Worm (Caenorhabditis elegans) whole organism, young adult: ENCODE results near the gene henn-1.
A peak's percentile ranks its signal among the peaks of the same experiment; 100 is the strongest.

ENCODE experiments used
- B0019.2 ChIP-seq: fragments of 200-800 bp; sonication (Bioruptor generic); conservative IDR thresholded peaks from 2 replicates; pipeline ENCODE4 v1.3.6; 2022; ENCODE audit warnings: missing genetic modification reagents, missing genetic modification characterization, missing compliant biosample characterization
- B0261.1 ChIP-seq: sonication (generic microtip); optimal IDR thresholded peaks from 2 replicates; lab custom pipeline; 2016; ENCODE audit warnings: mild to moderate bottlenecking, missing genetic modification characterization, moderate library complexity, missing compliant biosample characterization
- C06A6.2 ChIP-seq: fragments of 200-800 bp; sonication (Bioruptor generic); conservative IDR thresholded peaks from 2 replicates; pipeline ENCODE4 v1.3.6; 2022; ENCODE audit warnings: missing genetic modification characterization, missing compliant biosample characterization
- D2030.7 ChIP-seq: fragments of 200-800 bp; sonication (Bioruptor generic); IDR thresholded peaks from 2 replicates; pipeline ENCODE4 v1.3.6; 2022; ENCODE audit warnings: missing genetic modification reagents, missing genetic modification characterization, missing compliant biosample characterization
- F10E7.11 ChIP-seq: sonication (generic microtip); optimal IDR thresholded peaks from 2 replicates; lab custom pipeline; 2017; ENCODE audit warnings: mild to moderate bottlenecking, missing genetic modification characterization, moderate library complexity, missing compliant biosample characterization
- F33H1.4 ChIP-seq: fragments of 200-800 bp; sonication (Bioruptor generic); IDR thresholded peaks from 2 replicates; pipeline ENCODE4 v1.3.6; 2022; ENCODE audit warnings: missing genetic modification reagents, missing genetic modification characterization, missing compliant biosample characterization
- F39B2.1 ChIP-seq: fragments of 200-800 bp; sonication (Bioruptor generic); IDR thresholded peaks from 2 replicates; pipeline ENCODE4 v1.3.6; 2022; ENCODE audit warnings: missing genetic modification reagents, missing genetic modification characterization, missing compliant biosample characterization
- F55B11.4 ChIP-seq: sonication (generic microtip); optimal IDR thresholded peaks from 2 replicates; lab custom pipeline; 2016; ENCODE audit warnings: missing compliant biosample characterization, missing genetic modification characterization, borderline replicate concordance; ENCODE audit not compliant: insufficient read depth
- F57A8.1 ChIP-seq: fragments of 200-800 bp; sonication (Bioruptor generic); optimal IDR thresholded peaks from 2 replicates; lab custom pipeline; 2018; ENCODE audit warnings: mild to moderate bottlenecking, missing genetic modification characterization, moderate library complexity, missing compliant biosample characterization
- F57C9.4 ChIP-seq: sonication (generic microtip); optimal IDR thresholded peaks from 2 replicates; lab custom pipeline; 2017; ENCODE audit warnings: mild to moderate bottlenecking, missing genetic modification characterization, missing compliant biosample characterization
- K11D2.4 ChIP-seq: fragments of 200-800 bp; sonication (Bioruptor generic); IDR thresholded peaks from 2 replicates; pipeline ENCODE4 v1.3.6; 2022; ENCODE audit warnings: missing genetic modification reagents, missing genetic modification characterization, missing compliant biosample characterization
- K12H6.12 ChIP-seq: fragments of 200-800 bp; sonication (Bioruptor generic); optimal IDR thresholded peaks from 2 replicates; lab custom pipeline; 2018; ENCODE audit warnings: mild to moderate bottlenecking, missing genetic modification characterization, missing compliant biosample characterization
- Y95B8A.8 ChIP-seq: fragments of 200-800 bp; sonication (Bioruptor generic); IDR thresholded peaks from 2 replicates; pipeline ENCODE4 v1.3.6; 2022; ENCODE audit warnings: missing genetic modification reagents, missing genetic modification characterization, missing compliant biosample characterization
- ama-1 ChIP-seq, 3 experiments: fragments of 150-350 bp in 1 of 3; sonication (generic microtip) in 2 of 3; optimal IDR thresholded peaks; 2 replicates each; lab custom pipeline; 2014 to 2018; ENCODE audit warnings: missing biosample characterization in 2 of 3, missing genetic modification characterization in 2 of 3, missing genetic modification reagents in 2 of 3
- athp-1 ChIP-seq: sonication (generic microtip); optimal IDR thresholded peaks from 2 replicates; lab custom pipeline; 2017; ENCODE audit warnings: mild to moderate bottlenecking, missing genetic modification characterization, missing compliant biosample characterization
- attf-6 ChIP-seq: fragments of 200-800 bp; sonication (Bioruptor generic); IDR thresholded peaks from 2 replicates; pipeline ENCODE4 v1.3.6; 2022; ENCODE audit warnings: missing genetic modification reagents, missing genetic modification characterization, missing compliant biosample characterization
- ceh-58 ChIP-seq: fragments of 200-800 bp; sonication (Bioruptor generic); IDR thresholded peaks from 2 replicates; pipeline ENCODE4 v1.3.6; 2022; ENCODE audit warnings: missing genetic modification characterization, missing compliant biosample characterization
- ceh-79 ChIP-seq: sonication (generic microtip); optimal IDR thresholded peaks from 2 replicates; lab custom pipeline; 2017; ENCODE audit warnings: mild to moderate bottlenecking, missing genetic modification characterization, missing compliant biosample characterization
- die-1 ChIP-seq: sonication (generic microtip); optimal IDR thresholded peaks from 2 replicates; lab custom pipeline; 2016; ENCODE audit warnings: missing genotype, mild to moderate bottlenecking, missing genetic modification characterization, missing compliant biosample characterization
- dpff-1 ChIP-seq: sonication (generic microtip); optimal IDR thresholded peaks from 2 replicates; lab custom pipeline; 2017; ENCODE audit warnings: mild to moderate bottlenecking, missing genetic modification characterization, missing compliant biosample characterization
- dpl-1 ChIP-seq: fragments of 150-350 bp; optimal IDR thresholded peaks from 2 replicates; lab custom pipeline; 2014; ENCODE audit warnings: missing biosample characterization, missing genetic modification reagents, missing genetic modification characterization
- ekl-4 ChIP-seq: fragments of 200-800 bp; sonication (Bioruptor generic); IDR thresholded peaks from 2 replicates; pipeline ENCODE4 v1.3.6; 2022; ENCODE audit warnings: missing genetic modification reagents, missing genetic modification characterization, missing compliant biosample characterization
- hlh-12 ChIP-seq: sonication (generic microtip); optimal IDR thresholded peaks from 2 replicates; lab custom pipeline; 2016; ENCODE audit warnings: missing genetic modification characterization, missing compliant biosample characterization
- hmg-1.2 ChIP-seq: fragments of 200-800 bp; sonication (Bioruptor generic); IDR thresholded peaks from 2 replicates; pipeline ENCODE4 v1.3.6; 2022; ENCODE audit warnings: missing genetic modification reagents, missing genetic modification characterization, missing compliant biosample characterization
- let-526 ChIP-seq: fragments of 200-800 bp; sonication (Bioruptor generic); IDR thresholded peaks from 2 replicates; pipeline ENCODE4 v1.3.6; 2022; ENCODE audit warnings: missing genetic modification reagents, missing genetic modification characterization, missing compliant biosample characterization
- lin-35 ChIP-seq, 3 experiments: fragments of 150-350 bp in 2 of 3; sonication (generic microtip) in 1 of 3; optimal IDR thresholded peaks; 2 replicates each; lab custom pipeline; 2014 to 2018; ENCODE audit warnings: missing biosample characterization in 3 of 3, missing genetic modification characterization in 3 of 3, missing genetic modification reagents in 3 of 3
- lin-40 ChIP-seq: sonication (generic microtip); optimal IDR thresholded peaks from 2 replicates; lab custom pipeline; 2016; ENCODE audit warnings: missing genetic modification characterization, mild to moderate bottlenecking, missing compliant biosample characterization, missing genotype, missing genetic modification reagents
- lin-54 ChIP-seq: fragments of 200-800 bp; sonication (Bioruptor generic); optimal IDR thresholded peaks from 2 replicates; lab custom pipeline; 2018; ENCODE audit warnings: mild to moderate bottlenecking, missing genetic modification characterization, missing compliant biosample characterization
- lsl-1 ChIP-seq: fragments of 200-800 bp; sonication (Bioruptor generic); optimal IDR thresholded peaks from 2 replicates; lab custom pipeline; 2018; ENCODE audit warnings: mild to moderate bottlenecking, missing genetic modification characterization, moderate library complexity, missing compliant biosample characterization
- lsy-27 ChIP-seq: sonication (generic microtip); optimal IDR thresholded peaks from 2 replicates; lab custom pipeline; 2017; ENCODE audit warnings: missing genetic modification characterization, mild to moderate bottlenecking, missing compliant biosample characterization, antibody characterized with exemption, missing genotype, borderline replicate concordance; ENCODE audit not compliant: insufficient read depth
- nfya-1 ChIP-seq: sonication (generic microtip); optimal IDR thresholded peaks from 2 replicates; lab custom pipeline; 2017; ENCODE audit warnings: antibody characterized with exemption, missing compliant biosample characterization, missing genetic modification characterization, borderline replicate concordance; ENCODE audit not compliant: insufficient read depth
- nhr-27 ChIP-seq: fragments of 200-800 bp; sonication (Bioruptor generic); optimal IDR thresholded peaks from 2 replicates; lab custom pipeline; 2018; ENCODE audit warnings: mild to moderate bottlenecking, missing genetic modification characterization, moderate library complexity, missing compliant biosample characterization
- nhr-80 ChIP-seq: sonication (generic microtip); optimal IDR thresholded peaks from 2 replicates; lab custom pipeline; 2016; ENCODE audit warnings: missing genetic modification characterization, missing compliant biosample characterization
- pha-4 ChIP-seq: fragments of 150-350 bp; sonication (generic microtip); optimal IDR thresholded peaks from 2 replicates; lab custom pipeline; 2014; ENCODE audit warnings: missing biosample characterization, missing genetic modification reagents, missing genetic modification characterization
- rcor-1 ChIP-seq: fragments of 200-800 bp; sonication (Bioruptor generic); IDR thresholded peaks from 2 replicates; pipeline ENCODE4 v1.3.6; 2022; ENCODE audit warnings: missing genetic modification reagents, missing genetic modification characterization, missing compliant biosample characterization
- repo-1 ChIP-seq: sonication (generic microtip); optimal IDR thresholded peaks from 2 replicates; lab custom pipeline; 2017; ENCODE audit warnings: mild to moderate bottlenecking, missing genetic modification characterization, missing compliant biosample characterization
- sdz-38 ChIP-seq: sonication (generic microtip); optimal IDR thresholded peaks from 2 replicates; lab custom pipeline; 2016; ENCODE audit warnings: missing genotype, missing genetic modification characterization, missing compliant biosample characterization
- snpc-1.1 ChIP-seq: sonication (generic microtip); optimal IDR thresholded peaks from 2 replicates; lab custom pipeline; 2017; ENCODE audit warnings: missing genetic modification characterization, mild to moderate bottlenecking, missing compliant biosample characterization, antibody characterized with exemption, moderate library complexity, missing genotype, missing genetic modification reagents; ENCODE audit not compliant: insufficient read depth
- snpc-3.4 ChIP-seq: sonication (generic microtip); optimal IDR thresholded peaks from 2 replicates; lab custom pipeline; 2017; ENCODE audit warnings: missing genetic modification characterization, mild to moderate bottlenecking, missing compliant biosample characterization, antibody characterized with exemption, moderate library complexity, missing genotype, missing genetic modification reagents
- snpc-4 ChIP-seq, 5 experiments: fragments of 150-350 bp in 1 of 5; sonication (generic microtip) in 4 of 5; optimal IDR thresholded peaks; 2 replicates each; lab custom pipeline; 2014 to 2018; ENCODE audit warnings: missing genetic modification characterization in 5 of 5, missing biosample characterization in 3 of 5, antibody characterized with exemption in 2 of 5, mild to moderate bottlenecking in 2 of 5, missing compliant biosample characterization in 2 of 5, missing genotype in 2 of 5, moderate library complexity in 2 of 5, missing genetic modification reagents in 1 of 5
- somi-1 ChIP-seq: fragments of 200-800 bp; sonication (Bioruptor generic); optimal IDR thresholded peaks from 2 replicates; lab custom pipeline; 2018; ENCODE audit warnings: mild to moderate bottlenecking, missing genetic modification characterization, missing compliant biosample characterization
- sptf-2 ChIP-seq: fragments of 200-800 bp; sonication (Bioruptor generic); optimal IDR thresholded peaks from 2 replicates; lab custom pipeline; 2018; ENCODE audit warnings: mild to moderate bottlenecking, missing genetic modification characterization, missing compliant biosample characterization
- xnd-1 ChIP-seq: sonication (generic microtip); optimal IDR thresholded peaks from 2 replicates; lab custom pipeline; 2016; ENCODE audit warnings: missing genotype, missing genetic modification reagents, missing genetic modification characterization, missing compliant biosample characterization
- zfh-2 ChIP-seq: fragments of 200-800 bp; sonication (Bioruptor generic); conservative IDR thresholded peaks from 2 replicates; pipeline ENCODE4 v1.3.6; 2022; ENCODE audit warnings: missing genetic modification reagents, missing genetic modification characterization, missing compliant biosample characterization
- zim-3 ChIP-seq: sonication (generic microtip); optimal IDR thresholded peaks from 2 replicates; lab custom pipeline; 2017; ENCODE audit warnings: mild to moderate bottlenecking, missing genetic modification characterization, moderate library complexity, missing compliant biosample characterization
- ztf-25 ChIP-seq: fragments of 200-800 bp; sonication (Bioruptor generic); IDR thresholded peaks from 2 replicates; pipeline ENCODE4 v1.3.6; 2022; ENCODE audit warnings: missing genetic modification reagents, missing genetic modification characterization, missing compliant biosample characterization

The henn-1 gene

ce11 chrIII:8250007-8250683 is 17.7 kb downstream of the henn-1 start, which contains the start of gene knl-1 (continued):
- TF ChIP-seq xnd-1 (tag; lab: Kevin White, UChicago) = no peak
- no peak for TF ChIP-seq snpc-1.1 (tag; lab: Kevin White, UChicago)
- TF ChIP-seq F10E7.11 (tag; lab: Kevin White, UChicago) = no peak
- TF ChIP-seq nhr-80 (tag; lab: Kevin White, UChicago) = peak; percentile 39
- TF ChIP-seq K12H6.12 (tag; lab: Kevin White, UChicago) = no peak
- TF ChIP-seq F39B2.1 (GFP tag; lab: Robert Waterston, UW) = no peak
- no peak for TF ChIP-seq dpff-1 (tag; lab: Kevin White, UChicago)
- no peak for TF ChIP-seq Y95B8A.8 (GFP tag; lab: Robert Waterston, UW)
- no peak for TF ChIP-seq sptf-2
- peak; percentile 75 for TF ChIP-seq lsl-1 (GFP tag; lab: Kevin White, UChicago)
- no peak for TF ChIP-seq F57A8.1 (GFP tag; lab: Kevin White, UChicago)
- TF ChIP-seq nhr-27 (tag; lab: Kevin White, UChicago) = no peak
- TF ChIP-seq ama-1 (optimal IDR thresholded peaks at IDR 0.05; lab: Kevin White, UChicago) = no peak
- TF ChIP-seq ama-1 (GFP tag; optimal IDR thresholded peaks at IDR 0.05; lab: Kevin White, UChicago) = no peak
- TF ChIP-seq hlh-12 (tag; lab: Kevin White, UChicago) = no peak
- peak; percentile 68 for TF ChIP-seq lin-54 (GFP tag; lab: Kevin White, UChicago)
- TF ChIP-seq let-526 (GFP tag; lab: Robert Waterston, UW) = 0 out of 2 replicates have a peak, but pooled peaks have one; percentile 35
- peak; percentile 44 for TF ChIP-seq F33H1.4 (GFP tag; lab: Robert Waterston, UW)
- no peak for TF ChIP-seq ekl-4 (GFP tag; lab: Robert Waterston, UW)
- TF ChIP-seq B0019.2 (GFP tag; lab: Robert Waterston, UW) = no peak
- no peak for TF ChIP-seq C06A6.2 (GFP tag; lab: Robert Waterston, UW)
- TF ChIP-seq rcor-1 = peak; percentile 45; the same call in 1 of the 2 replicates
- no peak for TF ChIP-seq attf-6 (GFP tag; lab: Robert Waterston, UW)
- no peak for TF ChIP-seq F57C9.4 (tag; lab: Kevin White, UChicago)
- no peak for TF ChIP-seq lsy-27 (tag; lab: Kevin White, UChicago)
- peak; percentile 74 for TF ChIP-seq D2030.7 (GFP tag; lab: Robert Waterston, UW)
- TF ChIP-seq B0261.1 (tag; lab: Kevin White, UChicago) = no peak
- no peak for TF ChIP-seq nfya-1 (tag; lab: Kevin White, UChicago)
- peak; percentile 46; the same call in 1 of the 2 replicates for TF ChIP-seq hmg-1.2 (GFP tag; lab: Robert Waterston, UW)
- no peak for TF ChIP-seq pha-4 (tag; lab: Kevin White, UChicago)
- TF ChIP-seq lin-40 (tag; lab: Kevin White, UChicago) = no peak
- no peak for TF ChIP-seq ceh-58 (GFP tag; lab: Robert Waterston, UW)
- TF ChIP-seq zim-3 (tag; lab: Kevin White, UChicago) = no peak
- peak; percentile 79 for TF ChIP-seq dpl-1
- no peak for TF ChIP-seq ceh-79 (tag; lab: Kevin White, UChicago)
- no peak for TF ChIP-seq athp-1 (tag; lab: Kevin White, UChicago)
- TF ChIP-seq die-1 (tag; lab: Kevin White, UChicago) = no peak
- no peak for TF ChIP-seq repo-1
- TF ChIP-seq F55B11.4 (tag; lab: Kevin White, UChicago) = no peak
- TF ChIP-seq snpc-3.4 (tag; lab: Kevin White, UChicago) = peak; percentile 28
- TF ChIP-seq snpc-4 (GFP tag; optimal IDR thresholded peaks at IDR 0.05; lab: Kevin White, UChicago) = no peak
- peak in 1 of 4 experiments; percentile 59 for TF ChIP-seq snpc-4 (tag; optimal IDR thresholded peaks at IDR 0.05; lab: Kevin White, UChicago)
- peak in 1 of 3 experiments; percentile 21 for TF ChIP-seq lin-35 (GFP tag; optimal IDR thresholded peaks at IDR 0.05; lab: Kevin White, UChicago)
- TF ChIP-seq somi-1 (GFP tag; lab: Kevin White, UChicago) = no peak
- TF ChIP-seq zfh-2 = no peak
- 0 out of 2 replicates have a peak, but pooled peaks have one; percentile 59 for TF ChIP-seq ztf-25 (GFP tag; lab: Robert Waterston, UW)
- no peak for TF ChIP-seq K11D2.4 (GFP tag; lab: Robert Waterston, UW)
- no peak for TF ChIP-seq sdz-38 (tag; lab: Kevin White, UChicago)
